Fruit fly (Drosophila melanogaster) whole organism, embryonic: ENCODE measurements around the gene CG32267.
A peak's percentile ranks its signal among the peaks of the same experiment; 100 is the strongest.

Experiments used
- Atf3 ChIP-seq: fragments of 200-800 bp; sonication (Bioruptor generic); optimal IDR thresholded peaks from 3 replicates; lab custom pipeline; 2016; ENCODE audit warnings: missing biosample characterization, missing genetic modification characterization
- Atf6 ChIP-seq: fragments of 200-800 bp; sonication (Bioruptor generic); IDR thresholded peaks from 2 replicates; pipeline ENCODE4 v1.3.6; 2022; ENCODE audit warnings: missing biosample characterization, missing genetic modification characterization
- Bgb ChIP-seq: fragments of 200-800 bp; sonication (Bioruptor generic); IDR thresholded peaks from 2 replicates; pipeline ENCODE4 v1.3.6; 2022; ENCODE audit warnings: missing biosample characterization, missing genetic modification characterization; ENCODE audit not compliant: partially characterized antibody
- CG10321 ChIP-seq: fragments of 200-800 bp; sonication (Bioruptor generic); IDR thresholded peaks from 2 replicates; pipeline ENCODE4 v1.3.6; 2022; ENCODE audit warnings: missing biosample characterization, missing genetic modification characterization
- CG11247 ChIP-seq: fragments of 200-800 bp; sonication (Bioruptor generic); IDR thresholded peaks from 2 replicates; pipeline ENCODE4 v1.3.6; 2022; ENCODE audit warnings: missing biosample characterization, missing genetic modification characterization
- CG12769 ChIP-seq: fragments of 200-800 bp; sonication (Bioruptor generic); optimal IDR thresholded peaks from 2 replicates; lab custom pipeline; 2019; ENCODE audit warnings: missing biosample characterization, mild to moderate bottlenecking, missing genetic modification characterization, moderate library complexity
- CG13624 ChIP-seq: fragments of 200-800 bp; sonication (Bioruptor generic); optimal IDR thresholded peaks from 2 replicates; lab custom pipeline; 2016; ENCODE audit warnings: missing biosample characterization, missing genetic modification characterization
- CG1602 ChIP-seq: fragments of 200-800 bp; sonication (Bioruptor generic); optimal IDR thresholded peaks from 3 replicates; lab custom pipeline; 2016; ENCODE audit warnings: missing biosample characterization, missing genetic modification characterization
- CG16779 ChIP-seq: fragments of 200-800 bp; sonication (Bioruptor generic); IDR thresholded peaks from 2 replicates; pipeline ENCODE4 v1.3.6; 2022; ENCODE audit warnings: missing biosample characterization, missing genetic modification characterization
- CG30020 ChIP-seq: fragments of 200-800 bp; optimal IDR thresholded peaks from 2 replicates; lab custom pipeline; 2019; ENCODE audit warnings: missing biosample characterization, mild to moderate bottlenecking, missing genetic modification characterization, moderate library complexity
- CG31224 ChIP-seq: fragments of 200-800 bp; sonication (Bioruptor generic); IDR thresholded peaks from 2 replicates; pipeline ENCODE4 v1.3.6; 2022; ENCODE audit warnings: missing biosample characterization, missing genetic modification characterization
- CG3995 ChIP-seq: fragments of 200-800 bp; sonication (Bioruptor generic); optimal IDR thresholded peaks from 3 replicates; lab custom pipeline; 2016; ENCODE audit warnings: missing biosample characterization, missing genetic modification characterization
- CG4424 ChIP-seq: fragments of 200-800 bp; sonication (Bioruptor generic); optimal IDR thresholded peaks from 3 replicates; lab custom pipeline; 2016; ENCODE audit warnings: missing biosample characterization, missing genetic modification characterization
- CG6175 ChIP-seq: fragments of 200-800 bp; sonication (Bioruptor generic); IDR thresholded peaks from 3 replicates; pipeline ENCODE4 v1.3.6; 2022; ENCODE audit warnings: missing biosample characterization, missing genetic modification characterization
- CG7745 ChIP-seq: fragments of 200-800 bp; sonication (Bioruptor generic); optimal IDR thresholded peaks from 2 replicates; lab custom pipeline; 2018; ENCODE audit warnings: missing biosample characterization, mild to moderate bottlenecking, missing genetic modification characterization, moderate library complexity
- CG9727 ChIP-seq: fragments of 200-800 bp; sonication (Bioruptor generic); optimal IDR thresholded peaks from 3 replicates; lab custom pipeline; 2017; ENCODE audit warnings: missing biosample characterization, mild to moderate bottlenecking, missing genetic modification characterization
- CG9817 ChIP-seq: fragments of 200-800 bp; sonication (Bioruptor generic); optimal IDR thresholded peaks from 2 replicates; lab custom pipeline; 2018; ENCODE audit warnings: missing biosample characterization, mild to moderate bottlenecking, missing genetic modification characterization, moderate library complexity
- D19A ChIP-seq: fragments of 200-800 bp; optimal IDR thresholded peaks from 3 replicates; lab custom pipeline; 2019; ENCODE audit warnings: missing biosample characterization, mild to moderate bottlenecking, missing genetic modification characterization, moderate library complexity
- Dek ChIP-seq: fragments of 200-800 bp; sonication (Bioruptor generic); optimal IDR thresholded peaks from 3 replicates; lab custom pipeline; 2019; ENCODE audit warnings: missing biosample characterization, mild to moderate bottlenecking, missing genetic modification characterization, moderate library complexity
- Dip2 ChIP-seq: fragments of 200-800 bp; sonication (Bioruptor generic); IDR thresholded peaks from 2 replicates; pipeline ENCODE4 v1.3.6; 2022; ENCODE audit warnings: missing biosample characterization, missing genetic modification characterization
- Eip74EF ChIP-seq, 2 experiments: fragments of 200-800 bp in 1 of 2; fragments of >200 bp in 1 of 2; sonication (Bioruptor generic) in 1 of 2; optimal IDR thresholded peaks; 2 replicates each; lab custom pipeline; 2017 to 2019; ENCODE audit warnings: missing biosample characterization in 2 of 2, missing genetic modification characterization in 2 of 2, mild to moderate bottlenecking in 1 of 2, moderate library complexity in 1 of 2
- Fer3 ChIP-seq: fragments of 200-800 bp; sonication (Bioruptor generic); optimal IDR thresholded peaks from 2 replicates; lab custom pipeline; 2018; ENCODE audit warnings: missing biosample characterization, mild to moderate bottlenecking, missing genetic modification characterization, moderate library complexity
- HHEX ChIP-seq: fragments of 200-800 bp; sonication (Bioruptor generic); optimal IDR thresholded peaks from 3 replicates; lab custom pipeline; 2017; ENCODE audit warnings: missing biosample characterization, mild to moderate bottlenecking, missing genetic modification characterization, missing genetic modification reagents
- Hsf ChIP-seq: fragments of 200-800 bp; sonication (Bioruptor generic); optimal IDR thresholded peaks from 3 replicates; lab custom pipeline; 2016; ENCODE audit warnings: missing biosample characterization, missing genetic modification characterization
- Meics ChIP-seq: fragments of 200-800 bp; sonication (Bioruptor generic); optimal IDR thresholded peaks from 2 replicates; lab custom pipeline; 2017; ENCODE audit warnings: missing biosample characterization, mild to moderate bottlenecking, missing genetic modification characterization
- Mes4 ChIP-seq: fragments of 200-800 bp; sonication (Bioruptor generic); optimal IDR thresholded peaks from 2 replicates; lab custom pipeline; 2016; ENCODE audit warnings: missing biosample characterization, missing genetic modification characterization
- Opbp ChIP-seq: fragments of 200-800 bp; sonication (Bioruptor generic); IDR thresholded peaks from 3 replicates; pipeline ENCODE4 v1.3.6; 2022; ENCODE audit warnings: missing biosample characterization, missing genetic modification characterization; ENCODE audit not compliant: partially characterized antibody
- PHDP ChIP-seq: fragments of 200-800 bp; sonication (Bioruptor generic); optimal IDR thresholded peaks from 3 replicates; lab custom pipeline; 2018; ENCODE audit warnings: missing biosample characterization, mild to moderate bottlenecking, missing genetic modification characterization, moderate library complexity
- al ChIP-seq: fragments of 200-800 bp; sonication (Bioruptor generic); IDR thresholded peaks from 2 replicates; pipeline ENCODE4 v1.3.6; 2022; ENCODE audit warnings: missing biosample characterization, missing genetic modification characterization
- amos ChIP-seq: fragments of 200-800 bp; sonication (Bioruptor generic); IDR thresholded peaks from 2 replicates; pipeline ENCODE4 v1.3.6; 2022; ENCODE audit warnings: missing biosample characterization, missing genetic modification characterization; ENCODE audit not compliant: partially characterized antibody
- cad ChIP-seq: fragments of >200 bp; optimal IDR thresholded peaks from 2 replicates; lab custom pipeline; 2017; ENCODE audit warnings: missing biosample characterization, missing genetic modification characterization
- ci ChIP-seq: fragments of 200-800 bp; sonication (Bioruptor generic); IDR thresholded peaks from 3 replicates; pipeline ENCODE4 v1.3.6; 2022; ENCODE audit warnings: missing biosample characterization, missing genetic modification characterization
- corto ChIP-seq: fragments of 200-800 bp; sonication (Bioruptor generic); optimal IDR thresholded peaks from 2 replicates; lab custom pipeline; 2016; ENCODE audit warnings: missing biosample characterization, mild to moderate bottlenecking, missing genetic modification characterization, moderate library complexity
- croc ChIP-seq: fragments of 200-800 bp; sonication (Bioruptor generic); conservative IDR thresholded peaks from 3 replicates; pipeline ENCODE4 v1.3.6; 2022; ENCODE audit warnings: missing biosample characterization, missing genetic modification characterization
- crol ChIP-seq: fragments of 200-800 bp; sonication (Bioruptor generic); IDR thresholded peaks from 2 replicates; pipeline ENCODE4 v1.3.6; 2022; ENCODE audit warnings: missing biosample characterization, missing genetic modification characterization
- crp ChIP-seq, 2 experiments: fragments of 200-800 bp; sonication (Bioruptor generic); optimal IDR thresholded peaks; 2 replicates in 1 of 2; 3 replicates in 1 of 2; lab custom pipeline; 2017; ENCODE audit warnings: missing biosample characterization in 2 of 2, missing genetic modification characterization in 2 of 2, mild to moderate bottlenecking in 1 of 2, moderate library complexity in 1 of 2
- dmrt11E ChIP-seq: fragments of 200-800 bp; sonication (Bioruptor generic); optimal IDR thresholded peaks from 3 replicates; lab custom pipeline; 2018; ENCODE audit warnings: missing biosample characterization, mild to moderate bottlenecking, missing genetic modification characterization, moderate library complexity
- ems ChIP-seq: fragments of 200-800 bp; sonication (Bioruptor generic); optimal IDR thresholded peaks from 3 replicates; lab custom pipeline; 2016; ENCODE audit warnings: missing biosample characterization, missing genetic modification characterization
- eyg ChIP-seq: fragments of 200-800 bp; sonication (Bioruptor generic); optimal IDR thresholded peaks from 3 replicates; lab custom pipeline; 2016; ENCODE audit warnings: missing biosample characterization, missing genetic modification characterization
- grn ChIP-seq: fragments of 200-800 bp; sonication (Bioruptor generic); optimal IDR thresholded peaks from 3 replicates; lab custom pipeline; 2017; ENCODE audit warnings: missing biosample characterization, missing genetic modification characterization
- knrl ChIP-seq: fragments of 200-800 bp; sonication (Bioruptor generic); IDR thresholded peaks from 3 replicates; pipeline ENCODE4 v1.3.6; 2022; ENCODE audit warnings: missing biosample characterization, missing genetic modification characterization; ENCODE audit not compliant: partially characterized antibody
- onecut ChIP-seq: fragments of 200-800 bp; sonication (Bioruptor generic); IDR thresholded peaks from 2 replicates; pipeline ENCODE4 v1.3.6; 2022; ENCODE audit warnings: missing biosample characterization, missing genetic modification characterization
- schlank ChIP-seq: fragments of 200-800 bp; sonication (Bioruptor generic); optimal IDR thresholded peaks from 2 replicates; lab custom pipeline; 2018; ENCODE audit warnings: missing biosample characterization, mild to moderate bottlenecking, missing genetic modification characterization
- sob ChIP-seq: fragments of 200-800 bp; sonication (Bioruptor generic); IDR thresholded peaks from 2 replicates; pipeline ENCODE4 v1.3.6; 2022; ENCODE audit warnings: missing biosample characterization, missing genetic modification characterization
- tin ChIP-seq: fragments of 200-800 bp; sonication (Bioruptor generic); optimal IDR thresholded peaks from 3 replicates; lab custom pipeline; 2016; ENCODE audit warnings: missing biosample characterization, missing genetic modification characterization
- tup ChIP-seq: fragments of 200-800 bp; sonication (Bioruptor generic); optimal IDR thresholded peaks from 2 replicates; lab custom pipeline; 2016; ENCODE audit warnings: missing biosample characterization, mild to moderate bottlenecking, missing genetic modification characterization, moderate library complexity
- wek ChIP-seq: fragments of 200-800 bp; sonication (Bioruptor generic); optimal IDR thresholded peaks from 3 replicates; lab custom pipeline; 2018; ENCODE audit warnings: missing biosample characterization, mild to moderate bottlenecking, missing genetic modification characterization, moderate library complexity
- wor ChIP-seq: fragments of 200-800 bp; sonication (Bioruptor generic); IDR thresholded peaks from 2 replicates; pipeline ENCODE4 v1.3.6; 2022; ENCODE audit warnings: missing biosample characterization, missing genetic modification characterization

The CG32267 gene

DNA sequence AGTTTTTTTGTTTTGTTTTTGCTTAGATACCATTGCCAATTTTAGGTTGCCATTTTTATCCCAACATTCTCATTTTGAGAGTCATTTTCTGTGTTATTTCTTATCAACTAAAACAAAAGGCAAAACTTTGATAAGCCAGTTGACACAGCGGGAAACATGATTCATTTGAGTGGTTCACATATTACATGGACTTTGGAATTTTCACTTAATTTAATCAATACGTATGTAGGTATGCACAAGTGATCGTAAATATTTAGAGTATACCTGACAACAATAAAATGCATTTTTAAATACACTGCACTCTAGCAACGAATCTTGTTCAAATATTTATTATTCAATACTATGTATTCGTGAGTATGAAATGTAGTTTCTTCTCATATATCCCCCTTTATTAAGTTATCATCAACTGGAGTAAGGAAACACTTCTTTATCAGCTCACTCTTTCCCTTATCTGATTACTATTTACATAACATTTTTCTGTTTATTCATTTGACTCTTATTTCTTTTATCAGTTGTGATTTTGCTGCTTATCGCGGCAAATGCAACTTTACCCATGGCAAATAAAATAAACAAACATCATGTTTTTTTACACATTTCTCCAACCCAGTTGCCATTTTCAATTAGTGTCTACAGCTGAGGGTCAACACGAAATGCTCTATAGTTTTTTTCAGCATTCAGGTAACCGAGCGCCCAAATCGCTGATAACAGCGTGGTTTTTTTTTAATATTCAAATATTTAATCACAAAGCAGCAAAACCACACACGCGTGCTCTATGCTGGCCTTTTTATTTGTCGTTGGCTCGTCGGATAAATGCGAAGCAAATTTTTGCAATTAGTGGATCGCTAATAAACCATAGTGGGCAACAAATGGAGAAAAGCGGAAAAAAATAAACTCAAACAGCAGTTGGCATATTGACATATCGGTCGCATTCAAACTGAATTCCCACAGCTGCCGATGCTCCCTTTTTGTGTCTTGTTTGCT lies 46.9 kb upstream of the CG32267 start (continued):
- TF ChIP-seq HHEX (GFP tag; lab: Kevin White, UChicago), result peak; percentile 24
- no peak for TF ChIP-seq ems (GFP tag; lab: Kevin White, UChicago)
- TF ChIP-seq Dek (tag; lab: Kevin White, UChicago), result peak; percentile 1
- no peak for TF ChIP-seq al
- no peak for TF ChIP-seq sob (GFP tag; lab: Robert Waterston, UW)
- TF ChIP-seq Dip2 (GFP tag; lab: Robert Waterston, UW), result no peak
- no peak for TF ChIP-seq CG9817 (tag; lab: Kevin White, UChicago)
- no peak for TF ChIP-seq corto
- TF ChIP-seq ci (GFP tag; lab: Robert Waterston, UW), result peak; percentile 49; the same call in 1 of the 3 replicates
- no peak for TF ChIP-seq wor (GFP tag; lab: Robert Waterston, UW)
- no peak for TF ChIP-seq tin (GFP tag; lab: Kevin White, UChicago)
- TF ChIP-seq CG7745 (tag; lab: Kevin White, UChicago), result peak; percentile 46
- no peak for TF ChIP-seq Opbp (GFP tag; lab: Robert Waterston, UW)
- peak; percentile 56 for TF ChIP-seq CG9727 (GFP tag; lab: Kevin White, UChicago)
- TF ChIP-seq CG16779, result no peak
- TF ChIP-seq Atf6 (GFP tag; lab: Robert Waterston, UW), result no peak
- no peak for TF ChIP-seq CG30020
- no peak for TF ChIP-seq CG6175 (GFP tag; lab: Robert Waterston, UW)
- TF ChIP-seq crp (GFP tag; optimal IDR thresholded peaks at IDR 0.05; lab: Kevin White, UChicago), result no peak
- no peak for TF ChIP-seq CG3995
- TF ChIP-seq knrl (GFP tag; lab: Robert Waterston, UW), result no peak
- no peak for TF ChIP-seq CG1602 (GFP tag; lab: Kevin White, UChicago)
- no peak for TF ChIP-seq Atf3
- TF ChIP-seq croc (GFP tag; lab: Robert Waterston, UW), result no peak
- peak; percentile 31 for TF ChIP-seq Meics
- TF ChIP-seq Mes4 (GFP tag; lab: Kevin White, UChicago), result no peak
- TF ChIP-seq grn, result peak; percentile 48
- TF ChIP-seq PHDP, result peak; percentile 18
- no peak for TF ChIP-seq schlank (tag; lab: Kevin White, UChicago)
- TF ChIP-seq onecut (GFP tag; lab: Robert Waterston, UW), result no peak; the same call in 1 of the 2 replicates
- peak; percentile 41 for TF ChIP-seq dmrt11E (tag; lab: Kevin White, UChicago)
- TF ChIP-seq Hsf (GFP tag; lab: Kevin White, UChicago), result peak; percentile 2
- TF ChIP-seq amos, result no peak
- TF ChIP-seq tup (GFP tag; lab: Kevin White, UChicago), result no peak
- no peak for TF ChIP-seq CG10321 (GFP tag; lab: Robert Waterston, UW)
- TF ChIP-seq crol, result no peak
- no peak for TF ChIP-seq CG4424 (GFP tag; lab: Kevin White, UChicago)
- TF ChIP-seq cad (GFP tag; lab: Kevin White, UChicago), result no peak
- no peak for TF ChIP-seq CG12769
- peak in 1 of 2 experiments; percentile 9 for TF ChIP-seq Eip74EF (GFP tag; optimal IDR thresholded peaks at IDR 0.05; lab: Kevin White, UChicago)
- TF ChIP-seq Bgb (GFP tag; lab: Robert Waterston, UW), result no peak
- TF ChIP-seq CG31224 (GFP tag; lab: Robert Waterston, UW), result no peak
- no peak for TF ChIP-seq wek (GFP tag; lab: Kevin White, UChicago)
- TF ChIP-seq Fer3 (tag; lab: Kevin White, UChicago), result no peak
- no peak for TF ChIP-seq CG13624 (GFP tag; lab: Kevin White, UChicago)
- TF ChIP-seq eyg, result no peak
- TF ChIP-seq CG11247, result no peak
- TF ChIP-seq D19A (tag; lab: Kevin White, UChicago), result peak; percentile 33
